Worm (Caenorhabditis elegans) whole organism, L2 larva: ENCODE data around the gene ddx-19.

Experiments
- C34F6.9 ChIP-seq: fragments of 150-350 bp; optimal IDR thresholded peaks from 2 replicates; lab custom pipeline; 2014; ENCODE audit warnings: missing biosample characterization, missing genetic modification characterization
- F13H6.1 ChIP-seq: sonication (generic microtip); optimal IDR thresholded peaks from 2 replicates; lab custom pipeline; 2016; ENCODE audit warnings: missing genetic modification characterization, missing compliant biosample characterization
- R02D3.7 ChIP-seq: fragments of 150-350 bp; optimal IDR thresholded peaks from 2 replicates; lab custom pipeline; 2014; ENCODE audit warnings: missing biosample characterization, missing genetic modification characterization
- Y55F3AM.14 ChIP-seq: fragments of 200-800 bp; sonication (Bioruptor generic); optimal IDR thresholded peaks from 2 replicates; lab custom pipeline; 2018; ENCODE audit warnings: mild to moderate bottlenecking, missing genetic modification characterization, missing compliant biosample characterization
- ZK546.5 ChIP-seq: sonication (generic microtip); optimal IDR thresholded peaks from 2 replicates; lab custom pipeline; 2017; ENCODE audit warnings: missing biosample characterization, missing genetic modification characterization
- aly-2 ChIP-seq: fragments of 150-350 bp; optimal IDR thresholded peaks from 2 replicates; lab custom pipeline; 2014; ENCODE audit warnings: missing biosample characterization, missing genetic modification characterization
- ama-1 ChIP-seq: fragments of 150-350 bp; optimal IDR thresholded peaks from 2 replicates; lab custom pipeline; 2018; ENCODE audit warnings: inconsistent platforms
- ceh-16 ChIP-seq: fragments of 150-350 bp; optimal IDR thresholded peaks from 2 replicates; lab custom pipeline; 2014; ENCODE audit warnings: missing biosample characterization, missing genetic modification characterization
- crh-2 ChIP-seq: sonication (generic microtip); optimal IDR thresholded peaks from 2 replicates; lab custom pipeline; 2017; ENCODE audit warnings: missing biosample characterization, missing genetic modification characterization
- egl-27 ChIP-seq: sonication (generic microtip); optimal IDR thresholded peaks from 3 replicates; lab custom pipeline; 2017; ENCODE audit warnings: missing biosample characterization, missing genetic modification reagents, missing genetic modification characterization
- elt-1 ChIP-seq: fragments of 150-350 bp; optimal IDR thresholded peaks from 2 replicates; lab custom pipeline; 2014; ENCODE audit warnings: missing biosample characterization, missing genetic modification characterization
- elt-3 ChIP-seq: sonication (generic microtip); optimal IDR thresholded peaks from 2 replicates; lab custom pipeline; 2017; ENCODE audit warnings: missing biosample characterization, missing genetic modification characterization
- fos-1 ChIP-seq: fragments of 150-350 bp; optimal IDR thresholded peaks from 2 replicates; lab custom pipeline; 2014; ENCODE audit warnings: missing biosample characterization, missing genetic modification characterization
- gmeb-1 ChIP-seq: fragments of 150-350 bp; optimal IDR thresholded peaks from 2 replicates; lab custom pipeline; 2014; ENCODE audit warnings: missing biosample characterization, missing genetic modification characterization
- lin-13 ChIP-seq: fragments of 150-350 bp; optimal IDR thresholded peaks from 2 replicates; lab custom pipeline; 2014; ENCODE audit warnings: missing biosample characterization, missing genetic modification reagents, missing genetic modification characterization
- lin-39 ChIP-seq: fragments of 150-350 bp; optimal IDR thresholded peaks from 2 replicates; lab custom pipeline; 2014; ENCODE audit warnings: missing biosample characterization, missing genetic modification reagents, missing genetic modification characterization
- lsy-2 ChIP-seq, 2 experiments: fragments of 150-350 bp in 1 of 2; sonication (generic microtip) in 1 of 2; optimal IDR thresholded peaks; 2 replicates each; lab custom pipeline; 2014 to 2017; ENCODE audit warnings: missing biosample characterization in 2 of 2, missing genetic modification characterization in 2 of 2
- mab-5 ChIP-seq: fragments of 150-350 bp; optimal IDR thresholded peaks from 2 replicates; lab custom pipeline; 2014; ENCODE audit warnings: missing biosample characterization, missing genetic modification characterization
- mbf-1 ChIP-seq: sonication (generic microtip); optimal IDR thresholded peaks from 2 replicates; lab custom pipeline; 2017; ENCODE audit warnings: missing biosample characterization, missing genetic modification characterization
- nhr-10 ChIP-seq: sonication (generic microtip); optimal IDR thresholded peaks from 2 replicates; lab custom pipeline; 2017; ENCODE audit warnings: missing biosample characterization, missing genetic modification characterization
- nhr-12 ChIP-seq: fragments of 150-350 bp; optimal IDR thresholded peaks from 2 replicates; lab custom pipeline; 2014; ENCODE audit warnings: missing biosample characterization, missing genetic modification characterization
- nhr-129 ChIP-seq: fragments of 150-350 bp; optimal IDR thresholded peaks from 2 replicates; lab custom pipeline; 2014; ENCODE audit warnings: missing biosample characterization, missing genetic modification characterization
- nhr-23 ChIP-seq: fragments of 150-350 bp; optimal IDR thresholded peaks from 2 replicates; lab custom pipeline; 2014; ENCODE audit warnings: missing biosample characterization, missing genetic modification reagents, missing genetic modification characterization
- nhr-237 ChIP-seq: fragments of 150-350 bp; optimal IDR thresholded peaks from 2 replicates; lab custom pipeline; 2014; ENCODE audit warnings: missing biosample characterization, missing genetic modification characterization
- nhr-25 ChIP-seq: fragments of 150-350 bp; sonication (generic microtip); optimal IDR thresholded peaks from 3 replicates; lab custom pipeline; 2014; ENCODE audit warnings: missing biosample characterization, missing genetic modification characterization
- nhr-6 ChIP-seq: fragments of 150-350 bp; optimal IDR thresholded peaks from 2 replicates; lab custom pipeline; 2014; ENCODE audit warnings: missing biosample characterization, missing genetic modification characterization
- nhr-77 ChIP-seq: fragments of 150-350 bp; optimal IDR thresholded peaks from 2 replicates; lab custom pipeline; 2014; ENCODE audit warnings: missing biosample characterization, missing genetic modification characterization
- sem-4 ChIP-seq: fragments of 150-350 bp; optimal IDR thresholded peaks from 2 replicates; lab custom pipeline; 2014; ENCODE audit warnings: missing biosample characterization, missing genetic modification reagents, missing genetic modification characterization
- skn-1 ChIP-seq: sonication (generic microtip); optimal IDR thresholded peaks from 2 replicates; lab custom pipeline; 2017; ENCODE audit warnings: missing biosample characterization, missing genetic modification characterization
- sma-3 ChIP-seq: sonication (generic microtip); optimal IDR thresholded peaks from 2 replicates; lab custom pipeline; 2016; ENCODE audit warnings: missing genetic modification reagents, missing genetic modification characterization, missing compliant biosample characterization
- sma-9 ChIP-seq, 2 experiments: fragments of 150-350 bp in 1 of 2; sonication (generic microtip) in 1 of 2; optimal IDR thresholded peaks; 2 replicates each; lab custom pipeline; 2014 to 2016; ENCODE audit warnings: missing genetic modification characterization in 2 of 2, mild to moderate bottlenecking in 1 of 2, missing biosample characterization in 1 of 2, missing compliant biosample characterization in 1 of 2, missing genetic modification reagents in 1 of 2, moderate library complexity in 1 of 2
- unc-55 ChIP-seq: fragments of 150-350 bp; sonication (generic microtip); optimal IDR thresholded peaks from 3 replicates; lab custom pipeline; 2014; ENCODE audit warnings: missing biosample characterization, missing genetic modification reagents, missing genetic modification characterization
- ztf-11 ChIP-seq: sonication (generic microtip); optimal IDR thresholded peaks from 2 replicates; lab custom pipeline; 2017; ENCODE audit warnings: missing biosample characterization, missing genetic modification characterization
- ztf-4 ChIP-seq: fragments of 150-350 bp; optimal IDR thresholded peaks from 2 replicates; lab custom pipeline; 2014; ENCODE audit warnings: missing biosample characterization, missing genetic modification characterization

The ddx-19 gene

DNA sequence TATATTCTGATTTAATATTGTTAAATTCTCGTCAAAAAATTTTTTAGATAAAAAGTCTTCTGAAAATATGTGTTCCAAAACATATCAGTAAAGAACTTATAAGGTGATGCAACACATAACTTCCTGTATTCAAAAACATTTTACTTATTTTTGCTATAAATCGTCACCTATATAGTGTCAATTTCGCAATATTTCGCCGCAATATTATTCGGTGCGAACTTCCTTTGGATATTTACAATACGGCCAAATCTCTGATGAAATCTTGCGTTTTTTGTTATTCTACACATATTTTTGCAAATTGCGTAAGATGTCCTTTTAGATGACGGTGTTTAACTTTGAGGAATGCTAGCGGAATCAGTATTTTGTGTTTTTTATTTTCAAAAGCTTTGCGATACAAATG is 36.8 kb downstream of the ddx-19 start:
- TF ChIP-seq sma-9 (GFP tag; optimal IDR thresholded peaks at IDR 0.05; lab: Kevin White, UChicago) (no peak), sma-9 (tag; optimal IDR thresholded peaks at IDR 0.05; lab: Kevin White, UChicago) (no peak), nhr-129 (tag; lab: Kevin White, UChicago) (no peak), mab-5 (tag; lab: Kevin White, UChicago) (no peak), sma-3 (no peak), sem-4 (tag; lab: Kevin White, UChicago) (no peak), Y55F3AM.14 (GFP tag; lab: Kevin White, UChicago) (no peak), elt-3 (tag; lab: Kevin White, UChicago) (no peak), C34F6.9 (tag; lab: Kevin White, UChicago) (no peak), nhr-77 (no peak), egl-27 (tag; lab: Kevin White, UChicago) (no peak), R02D3.7 (tag; lab: Kevin White, UChicago) (no peak), ceh-16 (tag; lab: Kevin White, UChicago) (no peak), nhr-10 (no peak), nhr-12 (tag; lab: Kevin White, UChicago) (no peak), crh-2 (no peak), lin-39 (tag; lab: Kevin White, UChicago) (no peak), ztf-4 (tag; lab: Kevin White, UChicago) (no peak), ztf-11 (no peak), nhr-25 (tag; lab: Kevin White, UChicago) (no peak)

ce11 chrII:8922140-8922539 is 37.4 kb downstream of the ddx-19 start, which contains the start of gene B0457.6:
TSS of gene B0457.6 (plus strand) at chrII:8922423.
- TF ChIP-seq unc-55 (GFP tag; lab: Kevin White, UChicago) (peak; percentile 24), nhr-77 (no peak), mab-5 (tag; lab: Kevin White, UChicago) (no peak), ZK546.5 (tag; lab: Kevin White, UChicago) (no peak), Y55F3AM.14 (GFP tag; lab: Kevin White, UChicago) (no peak), fos-1 (tag; lab: Kevin White, UChicago) (peak; percentile 61), ama-1 (lab: Kevin White, UChicago) (no peak), nhr-6 (tag; lab: Kevin White, UChicago) (no peak)

ce11 chrII:8923187-8923586 is 38.5 kb downstream of the ddx-19 start:
- TF ChIP-seq skn-1 (tag; lab: Kevin White, UChicago) (no peak), gmeb-1 (no peak), ama-1 (lab: Kevin White, UChicago) (no peak), fos-1 (tag; lab: Kevin White, UChicago) (peak; percentile 4)

DNA sequence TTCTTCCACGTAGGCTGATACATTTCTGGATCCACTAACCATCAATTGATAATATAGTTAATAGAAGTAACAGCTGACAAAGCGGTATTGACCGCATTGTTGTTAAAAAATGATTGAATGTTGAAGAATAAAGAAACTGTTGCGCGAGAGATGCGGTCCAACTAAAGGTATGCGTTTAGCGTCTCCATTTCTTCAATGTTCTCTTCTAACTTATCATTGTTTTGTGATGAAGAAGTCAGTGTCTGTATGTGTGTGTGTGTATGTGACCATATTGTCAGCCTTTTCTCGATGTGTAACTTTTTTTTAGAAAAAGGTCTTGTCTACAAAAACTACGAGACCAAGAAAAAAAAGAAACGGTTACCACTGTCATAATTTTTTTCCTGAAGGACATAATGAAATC is 41.8 kb downstream of the ddx-19 start, which contains the start of gene B0457.2:
Gene B0457.2, minus strand, starts transcription at position 101 of the 400 bp plus-strand sequence.
- no peak for TF ChIP-seq nhr-237 (tag; lab: Kevin White, UChicago)
- TF ChIP-seq unc-55 (GFP tag; lab: Kevin White, UChicago), result no peak
- TF ChIP-seq elt-1 (tag; lab: Kevin White, UChicago), result no peak
- no peak for TF ChIP-seq F13H6.1
- TF ChIP-seq sma-3, result no peak

ce11 chrII:8927253-8927791 is 42.6 kb downstream of the ddx-19 start, which contains the start of gene cct-2:
TSS of gene cct-2 (plus strand) at chrII:8927741.
- TF ChIP-seq sma-3 (peak; percentile 30), aly-2 (tag; lab: Kevin White, UChicago) (no peak), crh-2 (peak; percentile 17), fos-1 (tag; lab: Kevin White, UChicago) (peak; percentile 38), C34F6.9 (tag; lab: Kevin White, UChicago) (peak; percentile 73), lin-13 (GFP tag; lab: Kevin White, UChicago) (peak; percentile 38), unc-55 (GFP tag; lab: Kevin White, UChicago) (peak; percentile 64), gmeb-1 (peak; percentile 5), ama-1 (lab: Kevin White, UChicago) (no peak), ztf-4 (tag; lab: Kevin White, UChicago) (peak; percentile 15), nhr-23 (tag; lab: Kevin White, UChicago) (no peak), lsy-2 (tag; optimal IDR thresholded peaks at IDR 0.05; lab: Kevin White, UChicago) (peak in 1 of 2 experiments; percentile 64), mbf-1 (tag; lab: Kevin White, UChicago) (no peak)
